Fruit fly (Drosophila melanogaster): ENCODE results near the gene CG14435.
A peak's percentile ranks its signal among the peaks of the same experiment; 100 is the strongest.

The CG14435 gene

dm6 chrX:6803312-6803794 is 40.4 kb downstream of the CG14435 start, which contains the start of the genes C3G and pod1 (continued):
- TF ChIP-seq yki (optimal IDR thresholded peaks at IDR 0.05): no peak
- TF ChIP-seq az2 (GFP tag; optimal IDR thresholded peaks at IDR 0.05): no peak
- TF ChIP-seq HLHmδ (GFP tag; optimal IDR thresholded peaks at IDR 0.05): peak; percentile 1
- TF ChIP-seq sr (GFP tag; IDR thresholded peaks at IDR 0.05): no peak
- TF ChIP-seq MBD-R2 (GFP tag; IDR thresholded peaks at IDR 0.05): peak; percentile 69
- TF ChIP-seq her (GFP tag; optimal IDR thresholded peaks at IDR 0.05): peak; percentile 41
- TF ChIP-seq dimm (GFP tag; IDR thresholded peaks at IDR 0.05): no peak
- peak; percentile 71 for TF ChIP-seq row (GFP tag; IDR thresholded peaks at IDR 0.05)
- no peak for TF ChIP-seq ac (GFP tag; optimal IDR thresholded peaks at IDR 0.05)
- TF ChIP-seq pho (GFP tag; optimal IDR thresholded peaks at IDR 0.05): peak; percentile 47
- TF ChIP-seq caup (GFP tag; optimal IDR thresholded peaks at IDR 0.05; ENCODE audit: severe bottlenecking): peak; percentile 7
- TF ChIP-seq CG8478 (optimal IDR thresholded peaks at IDR 0.05): no peak
- TF ChIP-seq CG2129 (GFP tag; IDR thresholded peaks at IDR 0.05; ENCODE audit: partially characterized antibody): peak; percentile 85
- peak; percentile 42 for TF ChIP-seq jumu (GFP tag; optimal IDR thresholded peaks at IDR 0.05)
- peak; percentile 43 for TF ChIP-seq Hsf (GFP tag; optimal IDR thresholded peaks at IDR 0.05)
- no peak for TF ChIP-seq CG6765 (GFP tag; optimal IDR thresholded peaks at IDR 0.05)
- no peak for TF ChIP-seq Nf-YA (GFP tag; IDR thresholded peaks at IDR 0.05)
- TF ChIP-seq en (GFP tag; optimal IDR thresholded peaks at IDR 0.05): no peak
- TF ChIP-seq Drgx (GFP tag; IDR thresholded peaks at IDR 0.05): no peak
- peak; percentile 6 for TF ChIP-seq CG7928 (GFP tag; optimal IDR thresholded peaks at IDR 0.05)
- peak in 1 of 3 experiments; percentile 44 for TF ChIP-seq Stat92E (GFP tag; optimal IDR thresholded peaks at IDR 0.05)
- no peak for TF ChIP-seq HHEX (GFP tag; optimal IDR thresholded peaks at IDR 0.05)
- TF ChIP-seq Side (GFP tag; optimal IDR thresholded peaks at IDR 0.05): peak; percentile 21
- no peak for TF ChIP-seq CG14965 (GFP tag; optimal IDR thresholded peaks at IDR 0.05; ENCODE audit: borderline replicate concordance)
- no peak for TF ChIP-seq corto (GFP tag; optimal IDR thresholded peaks at IDR 0.05)
- peak; percentile 38 for TF ChIP-seq Dad (GFP tag; optimal IDR thresholded peaks at IDR 0.05)
- no peak for TF ChIP-seq CG6654 (GFP tag; optimal IDR thresholded peaks at IDR 0.05)
- no peak for TF ChIP-seq gt (GFP tag; IDR thresholded peaks at IDR 0.05)
- TF ChIP-seq Atf-2 (GFP tag; optimal IDR thresholded peaks at IDR 0.05): no peak
- peak; percentile 25; the same call in 1 of the 2 replicates for TF ChIP-seq onecut (GFP tag; IDR thresholded peaks at IDR 0.05)
- peak; percentile 19 for TF ChIP-seq Jarid2 (GFP tag; optimal IDR thresholded peaks at IDR 0.05)
- TF ChIP-seq wdn (GFP tag; IDR thresholded peaks at IDR 0.05): no peak
- TF ChIP-seq slbo (GFP tag; IDR thresholded peaks at IDR 0.05): peak; percentile 62
- TF ChIP-seq danr (GFP tag; IDR thresholded peaks at IDR 0.05): no peak
- no peak for TF ChIP-seq CG9727 (GFP tag; optimal IDR thresholded peaks at IDR 0.05)
- no peak for TF ChIP-seq hkb (optimal IDR thresholded peaks at IDR 0.05)
- no peak for TF ChIP-seq hkb (GFP tag; IDR thresholded peaks at IDR 0.05)
- no peak for TF ChIP-seq Atf3 (GFP tag; optimal IDR thresholded peaks at IDR 0.05)
- TF ChIP-seq shn (GFP tag; optimal IDR thresholded peaks at IDR 0.05): peak; percentile 43
- peak; percentile 46 for TF ChIP-seq Bdp1 (GFP tag; optimal IDR thresholded peaks at IDR 0.05)
- TF ChIP-seq CG1603 (tag; optimal IDR thresholded peaks at IDR 0.05): peak; percentile 79
- TF ChIP-seq stwl (tag; optimal IDR thresholded peaks at IDR 0.05): peak; percentile 41
- TF ChIP-seq CG16813 (GFP tag; IDR thresholded peaks at IDR 0.05; ENCODE audit: partially characterized antibody): peak; percentile 99
- TF ChIP-seq Ravus (GFP tag; IDR thresholded peaks at IDR 0.05): no peak
- no peak for TF ChIP-seq CG5245 (GFP tag; optimal IDR thresholded peaks at IDR 0.05)
- TF ChIP-seq CG16863 (GFP tag; optimal IDR thresholded peaks at IDR 0.05): no peak
- TF ChIP-seq CG2116 (GFP tag; optimal IDR thresholded peaks at IDR 0.05): peak; percentile 84
- TF ChIP-seq CG17802 (tag; optimal IDR thresholded peaks at IDR 0.05): no peak
- no peak for TF ChIP-seq pita (GFP tag; optimal IDR thresholded peaks at IDR 0.05)
- peak; percentile 99 for TF ChIP-seq Opbp (GFP tag; IDR thresholded peaks at IDR 0.05; ENCODE audit: partially characterized antibody)
- TF ChIP-seq grau (tag; optimal IDR thresholded peaks at IDR 0.05): peak; percentile 40
- TF ChIP-seq CG15269 (tag; optimal IDR thresholded peaks at IDR 0.05): no peak

Data from whole organism, embryonic.